Fruit fly (Drosophila melanogaster) whole organism, pupa: Measurements from ENCODE around the gene Spn28Dc.

Experiments used
- CG10348 ChIP-seq: fragments of 200-800 bp; sonication (Bioruptor generic); IDR thresholded peaks from 2 replicates; pipeline ENCODE4 v1.3.6; 2022; ENCODE audit warnings: missing biosample characterization, missing genetic modification characterization
- CG12605 ChIP-seq: fragments of 200-800 bp; sonication (Bioruptor generic); IDR thresholded peaks from 2 replicates; pipeline ENCODE4 v1.3.6; 2022; ENCODE audit warnings: missing biosample characterization, missing genetic modification characterization
- CG13204 ChIP-seq: fragments of 200-800 bp; sonication (Bioruptor generic); optimal IDR thresholded peaks from 2 replicates; lab custom pipeline; 2018; ENCODE audit warnings: missing biosample characterization, mild to moderate bottlenecking, missing genetic modification characterization, moderate library complexity
- CG14655 ChIP-seq: fragments of 200-800 bp; sonication (Bioruptor generic); optimal IDR thresholded peaks from 3 replicates; lab custom pipeline; 2017; ENCODE audit warnings: mild to moderate bottlenecking, missing biosample characterization, missing genetic modification reagents, missing genetic modification characterization
- CG15710 ChIP-seq: fragments of 200-800 bp; sonication (Bioruptor generic); optimal IDR thresholded peaks from 2 replicates; lab custom pipeline; 2018; ENCODE audit warnings: missing biosample characterization, mild to moderate bottlenecking, missing genetic modification characterization, moderate library complexity
- CG32121 ChIP-seq: fragments of 200-800 bp; sonication (Bioruptor generic); IDR thresholded peaks from 2 replicates; pipeline ENCODE4 v1.3.6; 2022; ENCODE audit warnings: missing biosample characterization, missing genetic modification characterization
- CG4496 ChIP-seq: fragments of 200-800 bp; sonication (Bioruptor generic); IDR thresholded peaks from 3 replicates; pipeline ENCODE4 v1.3.6; 2022; ENCODE audit warnings: missing biosample characterization, missing genetic modification characterization
- CG8301 ChIP-seq: fragments of 200-800 bp; sonication (Bioruptor generic); optimal IDR thresholded peaks from 2 replicates; lab custom pipeline; 2018; ENCODE audit warnings: missing biosample characterization, mild to moderate bottlenecking, missing genetic modification characterization
- Ets98B ChIP-seq: fragments of 200-800 bp; sonication (Bioruptor generic); IDR thresholded peaks from 2 replicates; pipeline ENCODE4 v1.3.6; 2022; ENCODE audit warnings: missing biosample characterization, missing genetic modification characterization
- Pif1A ChIP-seq: fragments of 200-800 bp; sonication (Bioruptor generic); optimal IDR thresholded peaks from 3 replicates; lab custom pipeline; 2016; ENCODE audit warnings: missing biosample characterization, missing genetic modification characterization
- Pif1B ChIP-seq: fragments of 200-800 bp; sonication (Bioruptor generic); optimal IDR thresholded peaks from 3 replicates; lab custom pipeline; 2016; ENCODE audit warnings: missing biosample characterization, missing genetic modification characterization
- Snoo ChIP-seq: fragments of 200-800 bp; sonication (Bioruptor generic); optimal IDR thresholded peaks from 3 replicates; lab custom pipeline; 2017; ENCODE audit warnings: missing biosample characterization, mild to moderate bottlenecking, missing genetic modification characterization, inconsistent platforms
- fd96Ca ChIP-seq: fragments of 200-800 bp; sonication (Bioruptor generic); IDR thresholded peaks from 3 replicates; pipeline ENCODE4 v1.3.6; 2022; ENCODE audit warnings: missing biosample characterization, missing genetic modification characterization
- rn ChIP-seq: fragments of 200-800 bp; sonication (Bioruptor generic); IDR thresholded peaks from 2 replicates; pipeline ENCODE4 v1.3.6; 2022; ENCODE audit warnings: missing biosample characterization, missing genetic modification characterization

dm6 chr2L:7997290-7998079, 9.5 kb downstream of the Spn28Dc start:
- TF ChIP-seq CG32121 (GFP tag; lab: Robert Waterston, UW) = peak; percentile 52; the same call in 1 of the 2 replicates
- TF ChIP-seq CG15710 (tag; lab: Kevin White, UChicago) = peak; percentile 33
- TF ChIP-seq CG13204 = no peak
- 0 out of 2 replicates have a peak, but pooled peaks have one; percentile 16 for TF ChIP-seq CG12605 (GFP tag; lab: Robert Waterston, UW)
- no peak for TF ChIP-seq CG10348
- TF ChIP-seq CG8301 (tag; lab: Kevin White, UChicago) = peak; percentile 53
- no peak for TF ChIP-seq fd96Ca (GFP tag; lab: Robert Waterston, UW)
- TF ChIP-seq Pif1A (GFP tag; lab: Kevin White, UChicago) = no peak
- no peak for TF ChIP-seq rn
- TF ChIP-seq Pif1B (GFP tag; lab: Kevin White, UChicago) = no peak
- peak; percentile 67 for TF ChIP-seq CG14655 (GFP tag; lab: Kevin White, UChicago)
- no peak; the same call in 1 of the 2 replicates for TF ChIP-seq Ets98B (GFP tag; lab: Robert Waterston, UW)
- no peak for TF ChIP-seq CG4496
- no peak for TF ChIP-seq Snoo (tag; lab: Kevin White, UChicago)
